Worm (Caenorhabditis elegans): ENCODE results near the gene dpy-28.

Gene dpy-28

DNA sequence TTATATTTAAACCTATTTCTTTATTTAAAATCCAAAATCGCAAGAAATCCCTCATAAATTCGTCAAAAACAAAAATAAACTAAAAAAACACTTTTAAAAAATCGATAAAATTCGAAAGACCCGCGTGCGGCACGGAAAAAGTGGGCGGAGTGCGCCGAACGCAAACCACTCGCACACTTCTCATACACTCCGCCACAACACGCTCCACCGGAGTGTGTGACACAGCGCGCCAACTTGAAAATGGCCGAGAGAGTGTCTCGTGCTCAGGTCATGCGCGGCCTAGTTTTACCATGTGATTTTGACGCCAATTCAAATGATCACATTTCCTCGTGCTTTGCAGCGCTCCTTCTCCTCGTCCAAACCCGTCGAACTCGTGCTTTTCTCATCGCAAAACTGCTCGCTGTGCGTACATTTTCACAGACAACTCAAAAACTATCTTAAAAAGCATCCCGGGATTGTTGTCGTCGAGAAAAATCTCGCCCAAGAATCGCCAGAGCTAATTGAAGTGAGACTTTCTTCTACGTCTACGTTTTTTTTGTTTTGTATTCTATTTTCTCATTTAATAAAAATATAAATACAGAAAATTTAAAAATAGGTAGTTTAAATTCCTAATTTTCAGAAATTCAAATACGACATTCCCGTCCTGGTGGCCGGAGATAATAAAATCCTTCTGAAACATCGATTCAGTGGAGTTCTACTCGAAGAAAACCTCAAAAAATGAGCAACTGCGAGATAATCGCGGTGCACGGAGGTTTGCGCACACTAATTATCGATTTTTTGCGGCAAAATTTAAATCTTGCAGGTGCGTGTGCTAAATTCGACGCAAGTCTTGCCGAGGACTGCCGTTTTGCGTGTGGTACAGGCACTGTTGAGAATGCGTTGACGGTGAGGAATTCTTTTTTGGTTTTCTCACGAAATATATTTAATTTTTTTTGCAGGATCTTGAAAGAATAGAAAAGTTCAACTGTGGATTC, 3.6 kb upstream of the dpy-28 start, which contains the start of gene tasp-1 (continued):
- peak; percentile 95 for TF ChIP-seq T23F11.4 (GFP tag; optimal IDR thresholded peaks at IDR 0.05)
- peak; percentile 91 for TF ChIP-seq sox-4 (tag; optimal IDR thresholded peaks at IDR 0.05)
- TF ChIP-seq ets-4 (tag; optimal IDR thresholded peaks at IDR 0.05) = peak; percentile 99
- TF ChIP-seq madf-2 (tag; optimal IDR thresholded peaks at IDR 0.05) = peak; percentile 98
- TF ChIP-seq ceh-6 (GFP tag; optimal IDR thresholded peaks at IDR 0.05) = peak; percentile 90
- peak; percentile 94 for TF ChIP-seq fkh-10 (GFP tag; optimal IDR thresholded peaks at IDR 0.05)
- TF ChIP-seq nhr-11 (tag; optimal IDR thresholded peaks at IDR 0.05) = peak; percentile 89
- TF ChIP-seq F13H6.1 (tag; optimal IDR thresholded peaks at IDR 0.05) = peak; percentile 98
- TF ChIP-seq unc-42 (tag; optimal IDR thresholded peaks at IDR 0.05) = peak; percentile 100
- peak; percentile 80 for TF ChIP-seq C38D4.7 (GFP tag; optimal IDR thresholded peaks at IDR 0.05)
- TF ChIP-seq hlh-30 (tag; optimal IDR thresholded peaks at IDR 0.05; ENCODE audit: insufficient read depth) = peak; percentile 100
- TF ChIP-seq unc-3 (GFP tag; conservative IDR thresholded peaks at IDR 0.05) = peak; percentile 96
- TF ChIP-seq unc-3 (tag; optimal IDR thresholded peaks at IDR 0.05) = peak; percentile 97
- peak; percentile 95 for TF ChIP-seq K09A11.1 (tag; optimal IDR thresholded peaks at IDR 0.05; ENCODE audit: insufficient read depth)
- peak; percentile 62 for TF ChIP-seq nhr-232 (tag; optimal IDR thresholded peaks at IDR 0.05)
- TF ChIP-seq pqm-1 (tag; optimal IDR thresholded peaks at IDR 0.05) = peak; percentile 99
- peak; percentile 83 for TF ChIP-seq hlh-15 (tag; optimal IDR thresholded peaks at IDR 0.05)
- TF ChIP-seq elt-2 (tag; optimal IDR thresholded peaks at IDR 0.05) = peak; percentile 99
- TF ChIP-seq syd-9 (tag; optimal IDR thresholded peaks at IDR 0.05) = peak; percentile 97
- TF ChIP-seq zip-5 (tag; optimal IDR thresholded peaks at IDR 0.05) = peak; percentile 90
- peak; percentile 92 for TF ChIP-seq K02D7.2 (tag; optimal IDR thresholded peaks at IDR 0.05)
- TF ChIP-seq pha-2 (tag; optimal IDR thresholded peaks at IDR 0.05) = peak; percentile 90
- peak; percentile 88 for TF ChIP-seq pax-1 (tag; optimal IDR thresholded peaks at IDR 0.05)
- no peak for TF ChIP-seq pha-4 (tag; optimal IDR thresholded peaks at IDR 0.05)
- TF ChIP-seq fkh-6 (tag; optimal IDR thresholded peaks at IDR 0.05) = peak; percentile 87
- TF ChIP-seq ceh-19 (GFP tag; optimal IDR thresholded peaks at IDR 0.05) = peak; percentile 96
- peak; percentile 100 for TF ChIP-seq rnt-1 (tag; optimal IDR thresholded peaks at IDR 0.05)
- peak; percentile 84 for TF ChIP-seq ceh-24 (tag; optimal IDR thresholded peaks at IDR 0.05)
- peak; percentile 29 for TF ChIP-seq ceh-30 (tag; optimal IDR thresholded peaks at IDR 0.05)
- TF ChIP-seq ceh-2 (tag; optimal IDR thresholded peaks at IDR 0.05) = peak; percentile 98

ce11 chrIII:10769693-10770092, 6.8 kb downstream of the dpy-28 start:
- TF ChIP-seq ttx-3 (tag; optimal IDR thresholded peaks at IDR 0.05) (no peak), sdc-2 (tag; optimal IDR thresholded peaks at IDR 0.05) (no peak), unc-3 (GFP tag; conservative IDR thresholded peaks at IDR 0.05) (no peak), unc-3 (tag; optimal IDR thresholded peaks at IDR 0.05) (no peak), unc-55 (GFP tag; optimal IDR thresholded peaks at IDR 0.05) (no peak), syd-9 (tag; optimal IDR thresholded peaks at IDR 0.05) (no peak), lim-6 (tag; optimal IDR thresholded peaks at IDR 0.05) (no peak), ceh-9 (tag; optimal IDR thresholded peaks at IDR 0.05) (no peak)

- TF ChIP-seq mec-3 (tag; optimal IDR thresholded peaks at IDR 0.05; ENCODE audit: borderline replicate concordance) (no peak), ets-4 (tag; optimal IDR thresholded peaks at IDR 0.05) (no peak), ceh-30 (tag; optimal IDR thresholded peaks at IDR 0.05) (no peak), ceh-22 (tag; optimal IDR thresholded peaks at IDR 0.05) (no peak), ref-2 (tag; optimal IDR thresholded peaks at IDR 0.05) (no peak), ceh-45 (GFP tag; IDR thresholded peaks at IDR 0.05) (no peak), madf-2 (tag; optimal IDR thresholded peaks at IDR 0.05) (no peak), unc-3 (GFP tag; conservative IDR thresholded peaks at IDR 0.05) (no peak), unc-3 (tag; optimal IDR thresholded peaks at IDR 0.05) (no peak), T23F11.4 (GFP tag; optimal IDR thresholded peaks at IDR 0.05) (no peak), sox-2 (GFP tag; IDR thresholded peaks at IDR 0.05) (no peak), pha-2 (tag; optimal IDR thresholded peaks at IDR 0.05) (no peak), K09A11.1 (tag; optimal IDR thresholded peaks at IDR 0.05; ENCODE audit: insufficient read depth) (no peak), rnt-1 (tag; optimal IDR thresholded peaks at IDR 0.05) (no peak), elt-2 (tag; optimal IDR thresholded peaks at IDR 0.05) (no peak), nhr-232 (tag; optimal IDR thresholded peaks at IDR 0.05) (no peak), syd-9 (tag; optimal IDR thresholded peaks at IDR 0.05) (no peak)
Observed at ce11 chrIII:10781553-10781952, 18.6 kb downstream of the dpy-28 start, which contains the start of gene ptr-19. Gene ptr-19, plus strand, starts transcription at chrIII:10781853.

All from whole organism, late embryonic.